Worm (Caenorhabditis elegans): ENCODE results near the gene pigq-1.

- TF ChIP-seq spr-3 (GFP tag; optimal IDR thresholded peaks at IDR 0.05) (no peak), zip-2 (tag; optimal IDR thresholded peaks at IDR 0.05) (no peak), ces-1 (GFP tag; optimal IDR thresholded peaks at IDR 0.05) (no peak), jun-1 (tag; optimal IDR thresholded peaks at IDR 0.05) (no peak), unc-39 (tag; optimal IDR thresholded peaks at IDR 0.05) (no peak), fos-1 (tag; optimal IDR thresholded peaks at IDR 0.05) (no peak)
These were observed 21.4 kb downstream of the pigq-1 start for ce11 chrIV:11125604-11126003.
